Fruit fly (Drosophila melanogaster) Kc167 (cell line): ENCODE results near the gene Tim17b1.

Experiments
- Myc ChIP-seq: fragments of >200 bp; optimal IDR thresholded peaks from 2 replicates; lab custom pipeline; 2017; ENCODE audit warnings: missing external identifiers
- Sin3A ChIP-seq: fragments of >200 bp; optimal IDR thresholded peaks from 2 replicates; lab custom pipeline; 2018; ENCODE audit warnings: missing external identifiers
- h ChIP-seq: fragments of >200 bp; optimal IDR thresholded peaks from 3 replicates; lab custom pipeline; 2018; ENCODE audit warnings: missing external identifiers
- insv ChIP-seq: fragments of >200 bp; optimal IDR thresholded peaks from 3 replicates; lab custom pipeline; 2018; ENCODE audit warnings: missing external identifiers
- psq ChIP-seq: fragments of >200 bp; optimal IDR thresholded peaks from 2 replicates; lab custom pipeline; 2017; ENCODE audit warnings: missing external identifiers
- ttk ChIP-seq: sonication (Bioruptor generic); optimal IDR thresholded peaks from 2 replicates; lab custom pipeline; 2017; ENCODE audit warnings: missing external identifiers

The Tim17b1 gene

DNA sequence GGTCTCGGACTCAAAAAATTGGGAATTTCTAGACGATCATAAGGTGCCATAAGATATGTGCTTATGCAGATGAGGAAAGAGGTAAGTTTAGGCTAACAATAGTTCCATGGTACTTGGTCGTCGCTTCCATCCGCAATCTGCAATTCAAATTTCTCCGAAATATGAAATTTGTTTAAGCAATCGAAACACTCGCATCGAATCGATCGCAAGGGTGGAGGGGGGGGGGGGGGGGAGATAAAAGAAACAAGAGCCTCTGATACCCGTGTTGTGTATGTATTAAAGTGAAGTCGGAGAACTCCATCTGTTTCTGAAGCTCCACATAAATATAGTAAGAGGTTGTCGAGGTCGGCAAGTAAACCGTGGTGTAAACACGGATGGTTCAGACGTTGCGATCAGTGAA is 14.0 kb upstream of the Tim17b1 start:
- TF ChIP-seq insv (no peak), h (no peak), Sin3A (lab: Kevin White, UChicago) (no peak), psq (lab: Kevin White, UChicago) (no peak), Myc (lab: Kevin White, UChicago) (no peak), ttk (lab: Kevin White, UChicago) (no peak)

DNA sequence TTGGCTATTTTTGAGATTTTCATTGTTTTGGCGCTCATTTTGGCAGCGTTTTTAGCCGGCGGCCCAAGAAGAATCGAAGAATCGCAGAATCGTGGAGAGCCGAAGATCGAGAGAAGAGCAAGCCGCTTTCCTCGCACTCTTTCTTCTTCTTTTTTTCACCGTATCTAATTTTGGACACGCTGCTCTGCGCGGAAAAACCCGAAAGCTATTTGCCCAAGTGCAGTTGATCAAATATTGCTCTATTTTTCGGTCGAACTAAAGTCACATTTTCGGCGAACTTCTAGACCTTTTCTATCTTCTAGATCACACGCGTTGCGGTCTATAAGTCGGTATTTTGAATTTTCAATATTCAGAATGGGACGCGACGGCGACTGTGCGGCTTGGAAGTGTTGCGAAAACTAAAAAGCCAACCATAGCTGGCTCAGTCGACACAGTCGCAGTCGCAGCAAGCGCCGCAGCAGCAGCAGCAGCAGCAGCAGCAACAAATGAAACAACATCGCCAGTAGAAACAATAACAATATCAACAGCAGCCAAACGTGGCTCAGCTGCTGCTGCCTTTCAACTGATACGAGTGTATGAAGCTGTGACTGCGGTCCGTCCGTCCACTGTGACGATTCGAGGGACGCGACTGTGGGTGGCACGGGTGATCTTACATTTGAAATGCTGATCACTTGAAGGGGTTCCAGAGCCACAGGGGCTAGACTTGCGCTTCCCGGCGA is 12.9 kb upstream of the Tim17b1 start:
- TF ChIP-seq insv, result no peak

DNA sequence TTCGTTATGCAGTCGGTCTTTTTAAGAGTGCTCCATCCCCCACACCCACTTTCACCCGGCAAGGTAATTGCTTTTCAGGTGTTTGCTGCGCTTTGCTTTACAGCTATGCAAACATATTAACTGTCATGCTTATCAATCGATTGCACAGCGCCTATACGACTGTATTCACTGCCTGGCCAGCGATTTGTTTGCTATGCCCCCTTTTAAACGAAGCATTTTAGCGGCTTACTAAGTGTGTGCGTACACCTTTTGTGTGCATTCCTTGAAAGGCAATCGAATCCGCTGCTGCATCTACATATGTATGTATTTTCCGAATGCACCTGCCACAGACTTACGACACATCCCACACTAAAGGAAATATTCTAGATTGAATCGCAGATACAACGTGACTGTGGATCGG is 12.0 kb upstream of the Tim17b1 start:
- TF ChIP-seq ttk (lab: Kevin White, UChicago) (no peak), psq (lab: Kevin White, UChicago) (no peak), insv (no peak), Sin3A (lab: Kevin White, UChicago) (no peak), Myc (lab: Kevin White, UChicago) (no peak), h (no peak)

DNA sequence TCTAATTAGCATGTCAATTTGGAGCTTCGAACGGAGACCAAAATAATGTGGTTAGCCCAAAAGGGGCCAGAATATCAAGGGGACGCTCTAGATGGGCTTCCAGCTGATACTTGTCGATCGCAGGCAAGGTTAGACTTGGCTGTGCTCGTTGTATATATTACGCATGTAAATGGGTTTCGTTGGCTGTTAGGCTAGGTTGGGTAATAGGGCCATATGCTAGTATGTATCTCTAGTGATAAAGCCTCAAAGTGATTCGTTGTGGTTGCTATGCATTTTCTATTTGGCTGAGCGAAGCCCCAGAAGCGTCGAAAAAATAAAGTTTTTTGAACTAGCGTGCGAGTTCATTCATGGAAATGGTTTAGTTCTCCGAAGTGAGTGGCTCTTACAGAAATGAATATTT is 9.2 kb upstream of the Tim17b1 start:
- TF ChIP-seq h, result no peak
- no peak for TF ChIP-seq Myc (lab: Kevin White, UChicago)
- no peak for TF ChIP-seq psq (lab: Kevin White, UChicago)
- no peak for TF ChIP-seq Sin3A (lab: Kevin White, UChicago)
- TF ChIP-seq insv, result no peak
- no peak for TF ChIP-seq ttk (lab: Kevin White, UChicago)

DNA sequence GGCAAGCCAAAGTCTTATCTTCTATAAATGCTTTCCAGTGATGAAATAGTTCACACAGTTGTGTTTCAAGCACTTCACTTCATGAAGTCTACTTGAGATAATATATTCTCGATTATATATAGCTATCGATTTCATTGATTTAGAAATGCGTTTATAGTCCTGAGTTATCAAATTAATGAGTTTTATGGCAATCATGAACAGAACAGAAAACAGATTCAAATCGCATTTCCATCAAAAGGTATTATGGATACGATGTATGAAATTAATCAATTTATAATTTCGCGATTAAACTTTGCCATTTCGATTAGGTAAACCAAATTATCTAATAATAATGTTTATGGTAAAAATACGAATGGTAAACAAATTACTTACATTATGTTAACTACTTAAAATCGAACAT is 4.9 kb upstream of the Tim17b1 start:
- TF ChIP-seq h, result no peak
- TF ChIP-seq ttk (lab: Kevin White, UChicago), result no peak
- no peak for TF ChIP-seq insv
- TF ChIP-seq psq (lab: Kevin White, UChicago), result no peak
- no peak for TF ChIP-seq Sin3A (lab: Kevin White, UChicago)
- TF ChIP-seq Myc (lab: Kevin White, UChicago), result no peak

DNA sequence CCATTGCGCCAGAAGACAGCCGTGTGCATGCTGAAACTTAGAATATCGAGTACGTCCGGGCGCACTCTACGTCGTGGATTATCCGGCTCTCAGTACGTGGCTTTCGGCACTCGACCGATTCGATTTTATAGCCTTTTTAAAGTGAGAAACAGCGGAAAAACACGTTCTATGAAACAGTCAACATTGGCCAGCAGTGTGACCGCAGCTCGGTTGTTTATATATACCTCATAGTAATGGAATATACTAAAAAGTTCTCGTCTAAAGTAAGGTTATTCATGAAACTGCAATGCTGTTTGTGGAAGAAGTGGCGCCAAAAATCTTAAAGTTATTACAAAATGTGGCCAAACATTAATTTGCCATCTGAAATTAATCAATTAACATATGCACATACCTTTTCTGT is 2.6 kb upstream of the Tim17b1 start:
- TF ChIP-seq psq (lab: Kevin White, UChicago) (no peak), Myc (lab: Kevin White, UChicago) (no peak), h (no peak), Sin3A (lab: Kevin White, UChicago) (no peak), insv (no peak)

DNA sequence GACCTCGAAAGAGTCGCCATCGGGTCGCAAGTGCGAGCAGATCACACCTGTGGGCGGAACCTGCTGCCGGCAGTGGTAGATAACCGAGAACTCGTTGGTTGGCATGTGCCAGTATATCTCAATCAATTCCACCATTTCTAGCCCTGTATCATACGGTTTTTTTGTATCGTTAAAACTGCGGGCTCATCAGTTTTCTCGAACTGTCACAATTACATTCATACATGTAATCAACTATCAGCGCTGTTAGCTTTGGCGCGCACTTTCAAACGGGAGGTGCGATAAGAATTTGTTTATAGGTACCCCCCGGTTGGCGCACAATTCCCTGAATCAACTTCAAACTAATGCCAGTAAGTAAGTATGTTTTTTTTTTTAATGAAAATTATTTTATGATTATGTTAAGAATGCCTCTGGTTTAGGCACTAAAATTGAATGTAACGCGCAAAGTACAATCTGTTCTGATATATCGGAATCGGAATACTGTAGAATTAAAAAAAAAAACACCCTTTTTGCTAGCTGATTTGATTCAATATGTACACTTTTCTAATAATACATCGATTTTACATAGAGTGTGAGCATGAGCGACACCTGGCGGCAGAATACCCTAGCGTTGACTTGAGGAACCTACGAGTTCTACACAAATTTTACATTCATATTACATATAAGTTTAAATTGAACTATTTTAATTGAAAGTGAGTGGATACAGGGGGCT is 1.2 kb upstream of the Tim17b1 start:
- TF ChIP-seq psq (lab: Kevin White, UChicago), result no peak
- TF ChIP-seq ttk (lab: Kevin White, UChicago), result no peak
- no peak for TF ChIP-seq h
- no peak for TF ChIP-seq Myc (lab: Kevin White, UChicago)
- TF ChIP-seq Sin3A (lab: Kevin White, UChicago), result no peak
- no peak for TF ChIP-seq insv

DNA sequence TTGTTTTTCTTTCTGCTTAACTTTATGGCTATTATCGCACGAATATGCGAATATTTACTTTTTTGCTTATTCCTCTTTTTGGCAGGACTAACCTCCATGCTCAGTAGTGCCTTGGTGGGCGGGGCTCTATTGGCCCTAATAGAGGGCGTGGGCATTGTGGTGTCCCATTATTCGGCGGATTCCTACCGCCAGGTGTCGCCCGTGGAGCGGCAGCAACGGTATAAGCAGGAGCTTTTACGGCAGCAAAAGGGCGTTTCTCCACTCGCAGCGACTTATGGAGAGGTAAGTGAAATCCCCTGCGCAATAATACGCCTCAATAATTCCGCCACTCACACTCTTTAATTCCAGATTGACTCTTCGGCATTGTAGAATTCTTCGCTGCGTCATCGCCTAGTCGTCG is 675 bp downstream of the Tim17b1 start:
- TF ChIP-seq h, result no peak
- no peak for TF ChIP-seq Myc (lab: Kevin White, UChicago)
- no peak for TF ChIP-seq insv
- TF ChIP-seq psq (lab: Kevin White, UChicago), result no peak
- no peak for TF ChIP-seq ttk (lab: Kevin White, UChicago)
- no peak for TF ChIP-seq Sin3A (lab: Kevin White, UChicago)

DNA sequence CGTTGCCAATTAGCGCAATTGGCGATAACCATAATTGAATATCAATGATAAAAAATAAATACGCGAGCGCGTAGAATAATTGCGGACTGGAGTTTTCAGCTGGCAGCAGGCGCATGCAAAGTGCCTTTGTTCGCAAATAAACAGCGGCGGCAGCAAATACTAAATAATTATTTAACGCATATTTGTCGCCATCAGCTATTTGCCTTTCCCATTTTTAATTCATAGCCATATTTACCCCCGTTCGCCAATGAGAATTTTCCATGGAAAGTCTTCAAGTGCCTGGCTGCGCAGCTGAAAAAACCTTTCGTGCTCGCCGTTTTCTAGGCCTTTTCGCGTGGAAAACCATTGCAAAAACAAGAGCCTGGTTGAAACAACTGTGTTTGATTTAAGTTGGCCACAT is 2.0 kb downstream of the Tim17b1 start:
- TF ChIP-seq psq (lab: Kevin White, UChicago) (no peak), h (no peak), ttk (lab: Kevin White, UChicago) (no peak), Sin3A (lab: Kevin White, UChicago) (no peak)

DNA sequence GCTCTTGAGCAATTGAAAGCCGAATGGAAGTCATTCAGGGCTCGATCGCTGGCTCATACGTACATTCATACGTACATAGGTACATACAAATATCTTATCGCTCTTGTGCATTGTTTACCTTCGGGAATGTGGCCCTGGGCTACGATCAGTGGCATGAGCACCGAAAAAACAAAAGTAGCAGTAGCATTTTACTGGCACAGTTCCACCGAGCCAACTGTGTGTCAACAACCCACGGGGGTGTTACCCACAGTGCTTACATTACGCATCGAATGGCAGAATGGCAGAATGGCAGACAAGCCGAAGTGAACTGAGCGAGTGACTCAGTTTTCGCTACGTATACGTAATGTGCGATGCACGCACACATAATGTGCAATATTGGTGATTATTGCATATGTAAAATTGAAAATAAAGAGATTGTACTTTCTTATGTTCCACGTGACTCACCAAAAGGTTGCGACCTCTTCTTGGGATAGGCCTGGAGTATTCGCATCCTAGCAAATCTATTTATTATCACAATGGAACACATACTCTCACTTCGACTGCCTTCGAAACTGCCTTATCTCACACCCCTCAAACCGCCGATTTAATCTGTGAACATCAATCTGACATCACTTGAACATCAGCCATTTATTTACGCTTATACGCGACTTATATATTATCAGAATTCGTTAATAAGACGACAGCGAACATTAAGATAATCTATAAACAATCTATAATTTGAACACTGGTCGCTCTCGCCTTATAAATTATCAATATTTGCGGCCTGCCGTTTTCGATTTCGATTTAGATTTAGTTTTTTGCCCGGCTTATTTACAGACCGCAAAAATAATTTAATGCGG is 3.2 kb downstream of the Tim17b1 start:
- no peak for TF ChIP-seq psq (lab: Kevin White, UChicago)

DNA sequence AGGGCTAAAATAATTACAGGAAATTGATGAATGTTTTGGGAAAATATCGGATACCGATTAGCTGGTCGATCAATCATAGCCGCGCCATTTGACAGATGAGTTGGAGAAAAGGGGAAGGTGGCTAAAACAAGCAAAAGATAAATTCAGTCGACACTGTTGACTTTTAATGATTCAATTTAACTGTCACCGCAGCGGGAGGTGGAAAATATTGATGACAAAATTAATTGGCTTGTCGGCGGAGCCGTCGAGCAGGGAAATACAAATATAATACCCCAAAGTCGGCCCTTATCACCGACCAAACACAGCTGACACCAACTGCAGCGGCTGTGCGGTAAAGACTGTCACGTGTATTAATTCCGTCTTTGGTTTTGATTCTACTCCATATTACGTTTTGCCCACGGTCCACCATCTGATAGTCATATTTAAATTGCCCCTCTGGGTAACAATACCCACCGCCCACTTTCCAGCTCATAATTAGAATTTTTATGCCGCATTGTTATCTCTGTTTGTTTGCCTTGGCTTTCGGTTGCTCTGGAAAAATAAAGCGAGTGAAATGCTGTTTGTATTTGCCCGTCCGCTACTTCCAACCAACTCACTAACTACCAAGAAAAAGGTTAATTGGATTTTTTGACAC is 6.0 kb downstream of the Tim17b1 start:
- TF ChIP-seq Myc (lab: Kevin White, UChicago) (no peak), psq (lab: Kevin White, UChicago) (no peak), h (no peak), Sin3A (lab: Kevin White, UChicago) (no peak), insv (no peak), ttk (lab: Kevin White, UChicago) (no peak)
